Worm (Caenorhabditis elegans): ENCODE measurements around the gene F54D5.9.
A peak's percentile ranks its signal among the peaks of the same experiment; 100 is the strongest.

Gene F54D5.9

ce11 chrII:11542958-11543357 lies 1.7 kb downstream of the F54D5.9 start:
- no peak for TF ChIP-seq sma-9 (GFP tag; optimal IDR thresholded peaks at IDR 0.05)
- no peak for TF ChIP-seq sma-9 (tag; optimal IDR thresholded peaks at IDR 0.05)
- no peak for TF ChIP-seq F13H6.1 (tag; optimal IDR thresholded peaks at IDR 0.05)
- TF ChIP-seq nhr-77 (tag; optimal IDR thresholded peaks at IDR 0.05): no peak
- no peak for TF ChIP-seq snpc-4 (tag; optimal IDR thresholded peaks at IDR 0.05)
- no peak for TF ChIP-seq egl-27 (tag; optimal IDR thresholded peaks at IDR 0.05)
- TF ChIP-seq ztf-4 (tag; optimal IDR thresholded peaks at IDR 0.05): no peak
- TF ChIP-seq nhr-10 (tag; optimal IDR thresholded peaks at IDR 0.05): no peak
- no peak for TF ChIP-seq ZK546.5 (tag; optimal IDR thresholded peaks at IDR 0.05)
- TF ChIP-seq nhr-23 (tag; optimal IDR thresholded peaks at IDR 0.05): no peak
- no peak for TF ChIP-seq gmeb-1 (tag; optimal IDR thresholded peaks at IDR 0.05)
- no peak for TF ChIP-seq unc-62 (GFP tag; optimal IDR thresholded peaks at IDR 0.05)
- no peak for TF ChIP-seq elt-3 (tag; optimal IDR thresholded peaks at IDR 0.05)
- no peak for TF ChIP-seq ztf-1 (GFP tag; conservative IDR thresholded peaks at IDR 0.05)
- TF ChIP-seq nhr-21 (tag; optimal IDR thresholded peaks at IDR 0.05): no peak
- no peak for TF ChIP-seq ceh-82 (tag; optimal IDR thresholded peaks at IDR 0.05)

ce11 chrII:11542385-11542784 lies 2.2 kb downstream of the F54D5.9 start, which contains the start of gene gtf-2E2:
Gene gtf-2E2, minus strand, starts transcription at chrII:11542495.
- TF ChIP-seq unc-39 (tag; optimal IDR thresholded peaks at IDR 0.05): no peak
- TF ChIP-seq nhr-10 (tag; optimal IDR thresholded peaks at IDR 0.05): no peak
- TF ChIP-seq nhr-25 (tag; optimal IDR thresholded peaks at IDR 0.05): no peak
- peak; percentile 66 for TF ChIP-seq C34F6.9 (tag; optimal IDR thresholded peaks at IDR 0.05)
- no peak for TF ChIP-seq snpc-4 (tag; optimal IDR thresholded peaks at IDR 0.05)
- TF ChIP-seq nhr-77 (tag; optimal IDR thresholded peaks at IDR 0.05): no peak
- peak; percentile 25 for TF ChIP-seq crh-2 (tag; optimal IDR thresholded peaks at IDR 0.05)
- no peak for TF ChIP-seq nhr-6 (tag; optimal IDR thresholded peaks at IDR 0.05)
- no peak for TF ChIP-seq skn-1 (tag; optimal IDR thresholded peaks at IDR 0.05)
- no peak for TF ChIP-seq sma-9 (GFP tag; optimal IDR thresholded peaks at IDR 0.05)
- no peak for TF ChIP-seq sma-9 (tag; optimal IDR thresholded peaks at IDR 0.05)
- no peak for TF ChIP-seq alr-1 (tag; optimal IDR thresholded peaks at IDR 0.05)
- no peak for TF ChIP-seq zag-1 (tag; optimal IDR thresholded peaks at IDR 0.05)
- TF ChIP-seq peb-1 (tag; optimal IDR thresholded peaks at IDR 0.05): no peak
- no peak for TF ChIP-seq nhr-12 (tag; optimal IDR thresholded peaks at IDR 0.05)
- no peak for TF ChIP-seq sma-3 (GFP tag; optimal IDR thresholded peaks at IDR 0.05)
- TF ChIP-seq lin-13 (GFP tag; optimal IDR thresholded peaks at IDR 0.05): no peak
- no peak for TF ChIP-seq sem-4 (tag; optimal IDR thresholded peaks at IDR 0.05)
- no peak for TF ChIP-seq elt-1 (tag; optimal IDR thresholded peaks at IDR 0.05)
- no peak for TF ChIP-seq mdl-1 (tag; optimal IDR thresholded peaks at IDR 0.05)
- no peak for TF ChIP-seq nhr-23 (tag; optimal IDR thresholded peaks at IDR 0.05)
- peak in 1 of 2 experiments; percentile 39 for TF ChIP-seq lsy-2 (tag; optimal IDR thresholded peaks at IDR 0.05)
- no peak for TF ChIP-seq F13H6.1 (tag; optimal IDR thresholded peaks at IDR 0.05)
- no peak for TF ChIP-seq ztf-4 (tag; optimal IDR thresholded peaks at IDR 0.05)
- TF ChIP-seq nhr-129 (tag; optimal IDR thresholded peaks at IDR 0.05): peak; percentile 20
- no peak for TF ChIP-seq nhr-237 (tag; optimal IDR thresholded peaks at IDR 0.05)
- peak; percentile 33 for TF ChIP-seq unc-55 (GFP tag; optimal IDR thresholded peaks at IDR 0.05)
- no peak for TF ChIP-seq egl-27 (tag; optimal IDR thresholded peaks at IDR 0.05)
- no peak for TF ChIP-seq ZK546.5 (tag; optimal IDR thresholded peaks at IDR 0.05)
- TF ChIP-seq mbf-1 (tag; optimal IDR thresholded peaks at IDR 0.05): no peak
- no peak for TF ChIP-seq nhr-11 (tag; optimal IDR thresholded peaks at IDR 0.05)
- no peak for TF ChIP-seq blmp-1 (tag; optimal IDR thresholded peaks at IDR 0.05; ENCODE audit: insufficient read depth)
- TF ChIP-seq fos-1 (tag; optimal IDR thresholded peaks at IDR 0.05): peak; percentile 8
- peak; percentile 11 for TF ChIP-seq ama-1 (optimal IDR thresholded peaks at IDR 0.05)
- no peak for TF ChIP-seq mab-5 (tag; optimal IDR thresholded peaks at IDR 0.05)

ce11 chrII:11538741-11539140 lies 5.9 kb downstream of the F54D5.9 start, which contains the start of gene Y62F5A.9:
Gene Y62F5A.9, minus strand, starts transcription at chrII:11538841.
- TF ChIP-seq nhr-23 (tag; optimal IDR thresholded peaks at IDR 0.05): no peak
- TF ChIP-seq gmeb-1 (tag; optimal IDR thresholded peaks at IDR 0.05): no peak
- TF ChIP-seq blmp-1 (tag; optimal IDR thresholded peaks at IDR 0.05; ENCODE audit: insufficient read depth): no peak
- TF ChIP-seq lin-11 (tag; optimal IDR thresholded peaks at IDR 0.05): no peak
- TF ChIP-seq nhr-237 (tag; optimal IDR thresholded peaks at IDR 0.05): no peak
- TF ChIP-seq F13H6.1 (tag; optimal IDR thresholded peaks at IDR 0.05): no peak
- no peak for TF ChIP-seq lin-13 (GFP tag; optimal IDR thresholded peaks at IDR 0.05)
- TF ChIP-seq nhr-25 (tag; optimal IDR thresholded peaks at IDR 0.05): no peak
- no peak for TF ChIP-seq lsy-2 (tag; optimal IDR thresholded peaks at IDR 0.05)
- no peak for TF ChIP-seq alr-1 (tag; optimal IDR thresholded peaks at IDR 0.05)
